Worm (Caenorhabditis elegans) whole organism, young adult: ENCODE data around the gene crn-2.

Experiments used
- B0019.2 ChIP-seq: fragments of 200-800 bp; sonication (Bioruptor generic); conservative IDR thresholded peaks from 2 replicates; pipeline ENCODE4 v1.3.6; 2022; ENCODE audit warnings: missing genetic modification reagents, missing genetic modification characterization, missing compliant biosample characterization
- B0261.1 ChIP-seq: sonication (generic microtip); optimal IDR thresholded peaks from 2 replicates; lab custom pipeline; 2016; ENCODE audit warnings: mild to moderate bottlenecking, missing genetic modification characterization, moderate library complexity, missing compliant biosample characterization
- B0336.3 ChIP-seq: fragments of 200-800 bp; sonication (Bioruptor generic); IDR thresholded peaks from 2 replicates; pipeline ENCODE4 v1.3.6; 2022; ENCODE audit warnings: missing genetic modification characterization, missing compliant biosample characterization
- F10E7.11 ChIP-seq: sonication (generic microtip); optimal IDR thresholded peaks from 2 replicates; lab custom pipeline; 2017; ENCODE audit warnings: mild to moderate bottlenecking, missing genetic modification characterization, moderate library complexity, missing compliant biosample characterization
- F33H1.4 ChIP-seq: fragments of 200-800 bp; sonication (Bioruptor generic); IDR thresholded peaks from 2 replicates; pipeline ENCODE4 v1.3.6; 2022; ENCODE audit warnings: missing genetic modification reagents, missing genetic modification characterization, missing compliant biosample characterization
- F49E8.2 ChIP-seq: sonication (generic microtip); optimal IDR thresholded peaks from 3 replicates; lab custom pipeline; 2017; ENCODE audit warnings: missing genetic modification characterization, mild to moderate bottlenecking, missing compliant biosample characterization, antibody characterized with exemption, moderate library complexity; ENCODE audit not compliant: insufficient read depth
- F52B5.7 ChIP-seq: sonication (generic microtip); optimal IDR thresholded peaks from 2 replicates; lab custom pipeline; 2016; ENCODE audit warnings: mild to moderate bottlenecking, missing genetic modification characterization, missing compliant biosample characterization
- K11D2.4 ChIP-seq: fragments of 200-800 bp; sonication (Bioruptor generic); IDR thresholded peaks from 2 replicates; pipeline ENCODE4 v1.3.6; 2022; ENCODE audit warnings: missing genetic modification reagents, missing genetic modification characterization, missing compliant biosample characterization
- Y53F4B.3 ChIP-seq: fragments of 200-800 bp; sonication (Bioruptor generic); IDR thresholded peaks from 2 replicates; pipeline ENCODE4 v1.3.6; 2022; ENCODE audit warnings: missing genetic modification reagents, missing genetic modification characterization, missing compliant biosample characterization
- Y53G8AR.9 ChIP-seq: fragments of 200-800 bp; sonication (Bioruptor generic); conservative IDR thresholded peaks from 2 replicates; pipeline ENCODE4 v1.3.6; 2022; ENCODE audit warnings: missing genetic modification reagents, missing genetic modification characterization, missing compliant biosample characterization
- Y56A3A.18 ChIP-seq: fragments of 200-800 bp; sonication (Bioruptor generic); IDR thresholded peaks from 2 replicates; pipeline ENCODE4 v1.3.6; 2022; ENCODE audit warnings: missing genetic modification reagents, missing genetic modification characterization, missing compliant biosample characterization
- Y79H2A.3 ChIP-seq: fragments of 200-800 bp; sonication (Bioruptor generic); conservative IDR thresholded peaks from 2 replicates; pipeline ENCODE4 v1.3.6; 2022; ENCODE audit warnings: missing genetic modification reagents, missing genetic modification characterization, missing compliant biosample characterization
- Y95B8A.8 ChIP-seq: fragments of 200-800 bp; sonication (Bioruptor generic); IDR thresholded peaks from 2 replicates; pipeline ENCODE4 v1.3.6; 2022; ENCODE audit warnings: missing genetic modification reagents, missing genetic modification characterization, missing compliant biosample characterization
- akir-1 ChIP-seq: fragments of 200-800 bp; sonication (Bioruptor generic); optimal IDR thresholded peaks from 2 replicates; lab custom pipeline; 2018; ENCODE audit warnings: mild to moderate bottlenecking, missing genetic modification characterization, moderate library complexity, missing compliant biosample characterization
- ama-1 ChIP-seq, 3 experiments: fragments of 150-350 bp in 1 of 3; sonication (generic microtip) in 2 of 3; optimal IDR thresholded peaks; 2 replicates each; lab custom pipeline; 2014 to 2018; ENCODE audit warnings: missing biosample characterization in 2 of 3, missing genetic modification characterization in 2 of 3, missing genetic modification reagents in 2 of 3
- aptf-2 ChIP-seq: fragments of 200-800 bp; sonication (Bioruptor generic); conservative IDR thresholded peaks from 2 replicates; pipeline ENCODE4 v1.3.6; 2022; ENCODE audit warnings: missing genetic modification reagents, missing genetic modification characterization, missing compliant biosample characterization
- aptf-3 ChIP-seq: fragments of 200-800 bp; sonication (Bioruptor generic); IDR thresholded peaks from 2 replicates; pipeline ENCODE4 v1.3.6; 2022; ENCODE audit warnings: missing genetic modification characterization, missing compliant biosample characterization
- attf-3 ChIP-seq: fragments of 200-800 bp; sonication (Bioruptor generic); conservative IDR thresholded peaks from 2 replicates; pipeline ENCODE4 v1.3.6; 2022; ENCODE audit warnings: missing genetic modification reagents, missing genetic modification characterization, missing compliant biosample characterization
- bed-1 ChIP-seq: fragments of 200-800 bp; sonication (Bioruptor generic); IDR thresholded peaks from 2 replicates; pipeline ENCODE4 v1.3.6; 2022; ENCODE audit warnings: missing genetic modification reagents, missing genetic modification characterization, missing compliant biosample characterization
- ceh-27 ChIP-seq: fragments of 200-800 bp; sonication (Bioruptor generic); optimal IDR thresholded peaks from 2 replicates; lab custom pipeline; 2018; ENCODE audit warnings: mild to moderate bottlenecking, missing genetic modification characterization, moderate library complexity, missing compliant biosample characterization
- ceh-40 ChIP-seq: fragments of 200-800 bp; sonication (Bioruptor generic); IDR thresholded peaks from 2 replicates; pipeline ENCODE4 v1.3.6; 2022; ENCODE audit warnings: missing genetic modification characterization, missing compliant biosample characterization
- die-1 ChIP-seq: sonication (generic microtip); optimal IDR thresholded peaks from 2 replicates; lab custom pipeline; 2016; ENCODE audit warnings: missing genotype, mild to moderate bottlenecking, missing genetic modification characterization, missing compliant biosample characterization
- dpl-1 ChIP-seq: fragments of 150-350 bp; optimal IDR thresholded peaks from 2 replicates; lab custom pipeline; 2014; ENCODE audit warnings: missing biosample characterization, missing genetic modification reagents, missing genetic modification characterization
- efl-1 ChIP-seq: fragments of 150-350 bp; optimal IDR thresholded peaks from 2 replicates; lab custom pipeline; 2014; ENCODE audit warnings: missing biosample characterization, missing genetic modification reagents, missing genetic modification characterization
- egrh-3 ChIP-seq: fragments of 200-800 bp; sonication (Bioruptor generic); IDR thresholded peaks from 2 replicates; pipeline ENCODE4 v1.3.6; 2022; ENCODE audit warnings: missing genetic modification reagents, missing genetic modification characterization, missing compliant biosample characterization
- ets-4 ChIP-seq: fragments of 200-800 bp; sonication (Bioruptor generic); optimal IDR thresholded peaks from 2 replicates; lab custom pipeline; 2018; ENCODE audit warnings: mild to moderate bottlenecking, missing genetic modification characterization, missing compliant biosample characterization
- let-526 ChIP-seq: fragments of 200-800 bp; sonication (Bioruptor generic); IDR thresholded peaks from 2 replicates; pipeline ENCODE4 v1.3.6; 2022; ENCODE audit warnings: missing genetic modification reagents, missing genetic modification characterization, missing compliant biosample characterization
- lin-35 ChIP-seq, 3 experiments: fragments of 150-350 bp in 2 of 3; sonication (generic microtip) in 1 of 3; optimal IDR thresholded peaks; 2 replicates each; lab custom pipeline; 2014 to 2018; ENCODE audit warnings: missing biosample characterization in 3 of 3, missing genetic modification characterization in 3 of 3, missing genetic modification reagents in 3 of 3
- lin-54 ChIP-seq: fragments of 200-800 bp; sonication (Bioruptor generic); optimal IDR thresholded peaks from 2 replicates; lab custom pipeline; 2018; ENCODE audit warnings: mild to moderate bottlenecking, missing genetic modification characterization, missing compliant biosample characterization
- lir-1 ChIP-seq: fragments of 200-800 bp; sonication (Bioruptor generic); conservative IDR thresholded peaks from 2 replicates; pipeline ENCODE4 v1.3.6; 2022; ENCODE audit warnings: missing genetic modification reagents, missing genetic modification characterization, missing compliant biosample characterization
- lsl-1 ChIP-seq: fragments of 200-800 bp; sonication (Bioruptor generic); optimal IDR thresholded peaks from 2 replicates; lab custom pipeline; 2018; ENCODE audit warnings: mild to moderate bottlenecking, missing genetic modification characterization, moderate library complexity, missing compliant biosample characterization
- madf-6 ChIP-seq: fragments of 200-800 bp; sonication (Bioruptor generic); IDR thresholded peaks from 2 replicates; pipeline ENCODE4 v1.3.6; 2022; ENCODE audit warnings: missing genetic modification reagents, missing genetic modification characterization, missing compliant biosample characterization
- madf-8 ChIP-seq: fragments of 200-800 bp; sonication (Bioruptor generic); conservative IDR thresholded peaks from 2 replicates; pipeline ENCODE4 v1.3.6; 2022; ENCODE audit warnings: missing genetic modification reagents, missing genetic modification characterization, missing compliant biosample characterization
- mel-28 ChIP-seq: sonication (generic microtip); optimal IDR thresholded peaks from 2 replicates; lab custom pipeline; 2016; ENCODE audit warnings: borderline replicate concordance, mild to moderate bottlenecking, missing genetic modification characterization, missing compliant biosample characterization
- nhr-90 ChIP-seq: sonication (generic microtip); optimal IDR thresholded peaks from 2 replicates; lab custom pipeline; 2016; ENCODE audit warnings: missing genotype, mild to moderate bottlenecking, missing genetic modification characterization, missing compliant biosample characterization
- pha-4 ChIP-seq: fragments of 150-350 bp; sonication (generic microtip); optimal IDR thresholded peaks from 2 replicates; lab custom pipeline; 2014; ENCODE audit warnings: missing biosample characterization, missing genetic modification reagents, missing genetic modification characterization
- rcor-1 ChIP-seq: fragments of 200-800 bp; sonication (Bioruptor generic); IDR thresholded peaks from 2 replicates; pipeline ENCODE4 v1.3.6; 2022; ENCODE audit warnings: missing genetic modification reagents, missing genetic modification characterization, missing compliant biosample characterization
- rpc-1 ChIP-seq, 2 experiments: fragments of 150-350 bp in 1 of 2; sonication (generic microtip) in 1 of 2; optimal IDR thresholded peaks; 2 replicates each; lab custom pipeline; 2014 to 2018; ENCODE audit warnings: missing biosample characterization in 1 of 2, missing genetic modification characterization in 1 of 2, missing genetic modification reagents in 1 of 2, missing genotype in 1 of 2
- snpc-4 ChIP-seq, 5 experiments: fragments of 150-350 bp in 1 of 5; sonication (generic microtip) in 4 of 5; optimal IDR thresholded peaks; 2 replicates each; lab custom pipeline; 2014 to 2018; ENCODE audit warnings: missing genetic modification characterization in 5 of 5, missing biosample characterization in 3 of 5, antibody characterized with exemption in 2 of 5, mild to moderate bottlenecking in 2 of 5, missing compliant biosample characterization in 2 of 5, missing genotype in 2 of 5, moderate library complexity in 2 of 5, missing genetic modification reagents in 1 of 5
- somi-1 ChIP-seq: fragments of 200-800 bp; sonication (Bioruptor generic); optimal IDR thresholded peaks from 2 replicates; lab custom pipeline; 2018; ENCODE audit warnings: mild to moderate bottlenecking, missing genetic modification characterization, missing compliant biosample characterization
- tbp1 ChIP-seq: fragments of 200-800 bp; sonication (Bioruptor generic); optimal IDR thresholded peaks from 2 replicates; lab custom pipeline; 2018; ENCODE audit warnings: mild to moderate bottlenecking, missing genetic modification characterization, missing compliant biosample characterization
- tlf-1 ChIP-seq: fragments of 200-800 bp; sonication (Bioruptor generic); optimal IDR thresholded peaks from 2 replicates; lab custom pipeline; 2018; ENCODE audit warnings: mild to moderate bottlenecking, missing genetic modification characterization, missing compliant biosample characterization
- unc-62 ChIP-seq: fragments of 150-350 bp; optimal IDR thresholded peaks from 2 replicates; lab custom pipeline; 2014; ENCODE audit warnings: missing biosample characterization, missing genetic modification reagents, missing genetic modification characterization
- xnd-1 ChIP-seq: sonication (generic microtip); optimal IDR thresholded peaks from 2 replicates; lab custom pipeline; 2016; ENCODE audit warnings: missing genotype, missing genetic modification reagents, missing genetic modification characterization, missing compliant biosample characterization
- zfh-2 ChIP-seq: fragments of 200-800 bp; sonication (Bioruptor generic); conservative IDR thresholded peaks from 2 replicates; pipeline ENCODE4 v1.3.6; 2022; ENCODE audit warnings: missing genetic modification reagents, missing genetic modification characterization, missing compliant biosample characterization
- ztf-18 ChIP-seq: sonication (generic microtip); optimal IDR thresholded peaks from 2 replicates; lab custom pipeline; 2016; ENCODE audit warnings: missing genotype, mild to moderate bottlenecking, missing genetic modification characterization, missing compliant biosample characterization
- ztf-25 ChIP-seq: fragments of 200-800 bp; sonication (Bioruptor generic); IDR thresholded peaks from 2 replicates; pipeline ENCODE4 v1.3.6; 2022; ENCODE audit warnings: missing genetic modification reagents, missing genetic modification characterization, missing compliant biosample characterization
- ztf-26 ChIP-seq: sonication (generic microtip); optimal IDR thresholded peaks from 2 replicates; lab custom pipeline; 2017; ENCODE audit warnings: missing genetic modification characterization, missing compliant biosample characterization

The crn-2 gene

ce11 chrV:5619372-5619771 is 25.0 kb downstream of the crn-2 start (continued):
- no peak for TF ChIP-seq B0261.1 (tag; lab: Kevin White, UChicago)
- no peak for TF ChIP-seq snpc-4 (GFP tag; optimal IDR thresholded peaks at IDR 0.05; lab: Kevin White, UChicago)
- peak in 1 of 4 experiments; percentile 7 for TF ChIP-seq snpc-4 (tag; optimal IDR thresholded peaks at IDR 0.05; lab: Kevin White, UChicago)
- no peak for TF ChIP-seq rcor-1 (GFP tag; lab: Robert Waterston, UW)
- peak; percentile 52 for TF ChIP-seq xnd-1 (tag; lab: Kevin White, UChicago)
- TF ChIP-seq F33H1.4 (GFP tag; lab: Robert Waterston, UW), result peak; percentile 58; the same call in 1 of the 2 replicates
- no peak for TF ChIP-seq Y79H2A.3 (GFP tag; lab: Robert Waterston, UW)
- peak; percentile 47 for TF ChIP-seq efl-1
- no peak for TF ChIP-seq somi-1
- no peak for TF ChIP-seq Y95B8A.8 (GFP tag; lab: Robert Waterston, UW)
- TF ChIP-seq ztf-18 (tag; lab: Kevin White, UChicago), result peak; percentile 14
- no peak for TF ChIP-seq die-1 (tag; lab: Kevin White, UChicago)
- TF ChIP-seq nhr-90 (tag; lab: Kevin White, UChicago), result no peak
- TF ChIP-seq rpc-1 (optimal IDR thresholded peaks at IDR 0.05; lab: Kevin White, UChicago), result no peak
- no peak for TF ChIP-seq rpc-1 (tag; optimal IDR thresholded peaks at IDR 0.05; lab: Kevin White, UChicago)
- no peak for TF ChIP-seq pha-4 (tag; lab: Kevin White, UChicago)
- TF ChIP-seq madf-8 (GFP tag; lab: Robert Waterston, UW), result peak; percentile 22; the same call in 1 of the 2 replicates
- TF ChIP-seq attf-3 (GFP tag; lab: Robert Waterston, UW), result no peak
- TF ChIP-seq lsl-1 (GFP tag; lab: Kevin White, UChicago), result peak; percentile 89
- no peak for TF ChIP-seq zfh-2 (GFP tag; lab: Robert Waterston, UW)
- TF ChIP-seq ztf-26, result no peak
- no peak for TF ChIP-seq lin-35 (GFP tag; optimal IDR thresholded peaks at IDR 0.05; lab: Kevin White, UChicago)
- TF ChIP-seq dpl-1 (GFP tag; lab: Kevin White, UChicago), result no peak
- TF ChIP-seq egrh-3 (GFP tag; lab: Robert Waterston, UW), result no peak
- no peak for TF ChIP-seq Y53F4B.3 (GFP tag; lab: Robert Waterston, UW)
- peak; percentile 63 for TF ChIP-seq madf-6 (GFP tag; lab: Robert Waterston, UW)
- no peak for TF ChIP-seq ceh-27
- no peak for TF ChIP-seq ceh-40 (GFP tag; lab: Robert Waterston, UW)
- no peak for TF ChIP-seq ets-4 (GFP tag; lab: Kevin White, UChicago)
- no peak for TF ChIP-seq F52B5.7 (tag; lab: Kevin White, UChicago)
- no peak for TF ChIP-seq unc-62
- no peak for TF ChIP-seq Y53G8AR.9
- TF ChIP-seq akir-1, result no peak
- no peak for TF ChIP-seq ztf-25 (GFP tag; lab: Robert Waterston, UW)
- TF ChIP-seq aptf-3 (GFP tag; lab: Robert Waterston, UW), result no peak
- TF ChIP-seq aptf-2 (GFP tag; lab: Robert Waterston, UW), result no peak
- TF ChIP-seq tbp1 (GFP tag; lab: Kevin White, UChicago), result peak; percentile 31
- no peak for TF ChIP-seq F10E7.11 (tag; lab: Kevin White, UChicago)
- TF ChIP-seq B0019.2 (GFP tag; lab: Robert Waterston, UW), result no peak
- TF ChIP-seq let-526, result no peak
- TF ChIP-seq F49E8.2 (tag; lab: Kevin White, UChicago), result no peak
- TF ChIP-seq bed-1 (GFP tag; lab: Robert Waterston, UW), result no peak
- no peak for TF ChIP-seq Y56A3A.18 (GFP tag; lab: Robert Waterston, UW)
- no peak for TF ChIP-seq ama-1 (optimal IDR thresholded peaks at IDR 0.05; lab: Kevin White, UChicago)
- TF ChIP-seq ama-1 (GFP tag; optimal IDR thresholded peaks at IDR 0.05; lab: Kevin White, UChicago), result no peak
- no peak for TF ChIP-seq B0336.3
- TF ChIP-seq mel-28, result no peak
- no peak for TF ChIP-seq K11D2.4 (GFP tag; lab: Robert Waterston, UW)
- no peak for TF ChIP-seq lir-1 (GFP tag; lab: Robert Waterston, UW)
- TF ChIP-seq tlf-1 (GFP tag; lab: Kevin White, UChicago), result no peak
- TF ChIP-seq lin-54 (GFP tag; lab: Kevin White, UChicago), result peak; percentile 58
